Fruit fly (Drosophila melanogaster) whole organism, prepupa: ENCODE measurements around the gene CG13676.

Source experiments
- CG11902 ChIP-seq: fragments of 200-800 bp; sonication (Bioruptor generic); optimal IDR thresholded peaks from 3 replicates; lab custom pipeline; 2016; ENCODE audit warnings: missing biosample characterization, missing genetic modification characterization
- CG3032 ChIP-seq: fragments of 200-800 bp; optimal IDR thresholded peaks from 2 replicates; lab custom pipeline; 2019; ENCODE audit warnings: missing biosample characterization, mild to moderate bottlenecking, missing genetic modification characterization, moderate library complexity
- CG4318 ChIP-seq: fragments of 200-800 bp; sonication (Bioruptor generic); optimal IDR thresholded peaks from 3 replicates; lab custom pipeline; 2017; ENCODE audit warnings: missing biosample characterization, mild to moderate bottlenecking, missing genetic modification characterization
- CG6163 ChIP-seq: fragments of 200-800 bp; sonication (Bioruptor generic); IDR thresholded peaks from 3 replicates; pipeline ENCODE4 v1.3.6; 2022; ENCODE audit warnings: missing biosample characterization, missing genetic modification characterization
- CG6276 ChIP-seq: fragments of 200-800 bp; sonication (Bioruptor generic); optimal IDR thresholded peaks from 2 replicates; lab custom pipeline; 2017; ENCODE audit warnings: missing biosample characterization, mild to moderate bottlenecking, missing genetic modification characterization
- CG6854 ChIP-seq: fragments of 200-800 bp; sonication (Bioruptor generic); optimal IDR thresholded peaks from 2 replicates; lab custom pipeline; 2017; ENCODE audit warnings: missing biosample characterization, mild to moderate bottlenecking, missing genetic modification characterization
- CG7368 ChIP-seq: fragments of 200-800 bp; sonication (Bioruptor generic); optimal IDR thresholded peaks from 3 replicates; lab custom pipeline; 2016; ENCODE audit warnings: missing biosample characterization, missing genetic modification characterization
- CG8632 ChIP-seq: fragments of 200-800 bp; sonication (Bioruptor generic); optimal IDR thresholded peaks from 3 replicates; lab custom pipeline; 2016; ENCODE audit warnings: missing biosample characterization, missing genetic modification characterization
- Ets21C ChIP-seq: fragments of 200-800 bp; sonication (Bioruptor generic); optimal IDR thresholded peaks from 3 replicates; lab custom pipeline; 2016; ENCODE audit warnings: missing biosample characterization, missing genetic modification characterization
- Smox ChIP-seq: fragments of 200-800 bp; sonication (Bioruptor generic); optimal IDR thresholded peaks from 3 replicates; lab custom pipeline; 2016; ENCODE audit warnings: missing biosample characterization, missing genetic modification characterization
- lz ChIP-seq: fragments of 200-800 bp; sonication (Bioruptor generic); optimal IDR thresholded peaks from 3 replicates; lab custom pipeline; 2016; ENCODE audit warnings: missing biosample characterization, missing genetic modification characterization

- TF ChIP-seq CG11902 (GFP tag; lab: Kevin White, UChicago) (no peak), CG6854 (GFP tag; lab: Kevin White, UChicago) (no peak), lz (GFP tag; lab: Kevin White, UChicago) (no peak), Ets21C (GFP tag; lab: Kevin White, UChicago) (no peak), CG6163 (GFP tag; lab: Robert Waterston, UW) (no peak), CG7368 (no peak), CG8632 (GFP tag; lab: Kevin White, UChicago) (no peak), CG3032 (no peak), Smox (GFP tag; lab: Kevin White, UChicago) (no peak), CG6276 (no peak), CG4318 (GFP tag; lab: Kevin White, UChicago) (no peak)
These were observed 8.3 kb upstream of the CG13676 start, which contains the start of gene CG43886 for dm6 chr3L:8159724-8160422.
